Fruit fly (Drosophila melanogaster) whole organism, embryonic: ENCODE results near the gene TTLL5.

ENCODE experiments used
- Abd-B ChIP-seq: fragments of 200-800 bp; sonication (Bioruptor generic); optimal IDR thresholded peaks from 2 replicates; lab custom pipeline; 2018; ENCODE audit warnings: missing biosample characterization, mild to moderate bottlenecking, missing genetic modification characterization, moderate library complexity
- CG10209 ChIP-seq: fragments of 200-800 bp; sonication (Bioruptor generic); optimal IDR thresholded peaks from 3 replicates; lab custom pipeline; 2017; ENCODE audit warnings: missing biosample characterization, mild to moderate bottlenecking, missing genetic modification characterization, missing genetic modification reagents
- CG10267 ChIP-seq: fragments of 200-800 bp; sonication (Bioruptor generic); optimal IDR thresholded peaks from 2 replicates; lab custom pipeline; 2018; ENCODE audit warnings: missing biosample characterization, mild to moderate bottlenecking, missing genetic modification characterization, moderate library complexity
- CG11247 ChIP-seq: fragments of 200-800 bp; sonication (Bioruptor generic); IDR thresholded peaks from 2 replicates; pipeline ENCODE4 v1.3.6; 2022; ENCODE audit warnings: missing biosample characterization, missing genetic modification characterization
- CG12391 ChIP-seq: fragments of 200-800 bp; sonication (Bioruptor generic); optimal IDR thresholded peaks from 3 replicates; lab custom pipeline; 2018; ENCODE audit warnings: missing biosample characterization, mild to moderate bottlenecking, missing genetic modification characterization, moderate library complexity
- CG12769 ChIP-seq: fragments of 200-800 bp; sonication (Bioruptor generic); optimal IDR thresholded peaks from 2 replicates; lab custom pipeline; 2019; ENCODE audit warnings: missing biosample characterization, mild to moderate bottlenecking, missing genetic modification characterization, moderate library complexity
- CG13287 ChIP-seq: fragments of 200-800 bp; sonication (Bioruptor generic); IDR thresholded peaks from 2 replicates; pipeline ENCODE4 v1.3.6; 2022; ENCODE audit warnings: missing biosample characterization, missing genetic modification characterization; ENCODE audit not compliant: partially characterized antibody
- CG15514 ChIP-seq: fragments of 200-800 bp; sonication (Bioruptor generic); optimal IDR thresholded peaks from 3 replicates; lab custom pipeline; 2017; ENCODE audit warnings: missing biosample characterization, missing genetic modification characterization, mild to moderate bottlenecking, moderate library complexity, missing genetic modification reagents
- CG16813 ChIP-seq: fragments of 200-800 bp; sonication (Bioruptor generic); IDR thresholded peaks from 3 replicates; pipeline ENCODE4 v1.3.6; 2022; ENCODE audit warnings: missing biosample characterization, missing genetic modification characterization; ENCODE audit not compliant: partially characterized antibody
- CG17186 ChIP-seq: fragments of 200-800 bp; sonication (Bioruptor generic); optimal IDR thresholded peaks from 3 replicates; lab custom pipeline; 2017; ENCODE audit warnings: missing biosample characterization, missing genetic modification reagents, missing genetic modification characterization
- CG1792 ChIP-seq: fragments of 200-800 bp; sonication (Bioruptor generic); optimal IDR thresholded peaks from 2 replicates; lab custom pipeline; 2016; ENCODE audit warnings: missing biosample characterization, missing genetic modification characterization
- CG2120 ChIP-seq: fragments of 200-800 bp; sonication (Bioruptor generic); optimal IDR thresholded peaks from 3 replicates; lab custom pipeline; 2016; ENCODE audit warnings: missing biosample characterization, missing genetic modification characterization
- CG2129 ChIP-seq: fragments of 200-800 bp; sonication (Bioruptor generic); IDR thresholded peaks from 2 replicates; pipeline ENCODE4 v1.3.6; 2022; ENCODE audit warnings: missing biosample characterization, missing genetic modification characterization; ENCODE audit not compliant: partially characterized antibody
- CG30020 ChIP-seq: fragments of 200-800 bp; optimal IDR thresholded peaks from 2 replicates; lab custom pipeline; 2019; ENCODE audit warnings: missing biosample characterization, mild to moderate bottlenecking, missing genetic modification characterization, moderate library complexity
- CG34224 ChIP-seq: fragments of 200-800 bp; sonication (Bioruptor generic); IDR thresholded peaks from 3 replicates; pipeline ENCODE4 v1.3.6; 2022; ENCODE audit warnings: missing biosample characterization, missing genetic modification characterization; ENCODE audit not compliant: partially characterized antibody
- CG7963 ChIP-seq: fragments of 200-800 bp; sonication (Bioruptor generic); IDR thresholded peaks from 3 replicates; pipeline ENCODE4 v1.3.6; 2022; ENCODE audit warnings: missing biosample characterization, missing genetic modification characterization; ENCODE audit not compliant: partially characterized antibody
- CG8388 ChIP-seq: fragments of 200-800 bp; sonication (Bioruptor generic); optimal IDR thresholded peaks from 2 replicates; lab custom pipeline; 2019; ENCODE audit warnings: missing biosample characterization, mild to moderate bottlenecking, missing genetic modification characterization, moderate library complexity
- Dref ChIP-seq: fragments of 200-800 bp; sonication (Bioruptor generic); IDR thresholded peaks from 2 replicates; pipeline ENCODE4 v1.3.6; 2022; ENCODE audit warnings: missing biosample characterization, missing genetic modification characterization
- Ets65A ChIP-seq: fragments of 200-800 bp; sonication (Bioruptor generic); peaks from one replicate; lab custom pipeline; 2016; ENCODE audit warnings: missing biosample characterization, missing genetic modification characterization
- Ets97D ChIP-seq: fragments of 200-800 bp; sonication (Bioruptor generic); optimal IDR thresholded peaks from 3 replicates; lab custom pipeline; 2016; ENCODE audit warnings: missing biosample characterization, missing genetic modification characterization
- Fer2 ChIP-seq: fragments of 200-800 bp; sonication (Bioruptor generic); optimal IDR thresholded peaks from 2 replicates; lab custom pipeline; 2018; ENCODE audit warnings: missing biosample characterization, mild to moderate bottlenecking, missing genetic modification characterization, moderate library complexity
- Hand ChIP-seq: fragments of 200-800 bp; sonication (Bioruptor generic); optimal IDR thresholded peaks from 2 replicates; lab custom pipeline; 2017; ENCODE audit warnings: mild to moderate bottlenecking, missing biosample characterization, missing genetic modification reagents, missing genetic modification characterization
- MESR4 ChIP-seq: fragments of 200-800 bp; sonication (Bioruptor generic); optimal IDR thresholded peaks from 2 replicates; lab custom pipeline; 2018; ENCODE audit warnings: missing biosample characterization, mild to moderate bottlenecking, missing genetic modification characterization, moderate library complexity
- MTF-1 ChIP-seq: fragments of 200-800 bp; sonication (Bioruptor generic); optimal IDR thresholded peaks from 2 replicates; lab custom pipeline; 2018; ENCODE audit warnings: missing biosample characterization, mild to moderate bottlenecking, missing genetic modification characterization, borderline replicate concordance
- Opbp ChIP-seq: fragments of 200-800 bp; sonication (Bioruptor generic); IDR thresholded peaks from 3 replicates; pipeline ENCODE4 v1.3.6; 2022; ENCODE audit warnings: missing biosample characterization, missing genetic modification characterization; ENCODE audit not compliant: partially characterized antibody
- Sin3A ChIP-seq: fragments of >200 bp; optimal IDR thresholded peaks from 2 replicates; lab custom pipeline; 2018
- ab ChIP-seq: fragments of 200-800 bp; sonication (Bioruptor generic); optimal IDR thresholded peaks from 2 replicates; lab custom pipeline; 2016; ENCODE audit warnings: missing biosample characterization, missing genetic modification characterization
- abd-A ChIP-seq: fragments of 200-800 bp; sonication (Bioruptor generic); optimal IDR thresholded peaks from 3 replicates; lab custom pipeline; 2019; ENCODE audit warnings: missing biosample characterization, mild to moderate bottlenecking, missing genetic modification characterization, moderate library complexity
- ara ChIP-seq: fragments of 200-800 bp; sonication (Bioruptor generic); IDR thresholded peaks from 2 replicates; pipeline ENCODE4 v1.3.6; 2022; ENCODE audit warnings: missing biosample characterization, missing genetic modification characterization
- bsh ChIP-seq, 2 experiments: fragments of 200-800 bp; sonication (Bioruptor generic); optimal IDR thresholded peaks; 2 replicates each; lab custom pipeline; 2017 to 2018; ENCODE audit warnings: mild to moderate bottlenecking in 2 of 2, missing biosample characterization in 2 of 2, missing genetic modification characterization in 2 of 2, moderate library complexity in 1 of 2
- btn ChIP-seq: fragments of 200-800 bp; sonication (Bioruptor generic); optimal IDR thresholded peaks from 2 replicates; lab custom pipeline; 2016; ENCODE audit warnings: missing biosample characterization, missing genetic modification characterization
- chif ChIP-seq, 2 experiments: fragments of 200-800 bp; sonication (Bioruptor generic); optimal IDR thresholded peaks; 3 replicates each; lab custom pipeline; 2016; ENCODE audit warnings: missing biosample characterization in 2 of 2, missing genetic modification characterization in 2 of 2
- chm ChIP-seq: fragments of 200-800 bp; sonication (Bioruptor generic); IDR thresholded peaks from 2 replicates; pipeline ENCODE4 v1.3.6; 2022; ENCODE audit warnings: missing biosample characterization, missing genetic modification characterization
- en ChIP-seq: fragments of 200-800 bp; sonication (Bioruptor generic); optimal IDR thresholded peaks from 2 replicates; lab custom pipeline; 2016; ENCODE audit warnings: missing biosample characterization, missing genetic modification characterization
- gsb-n ChIP-seq: fragments of 200-800 bp; sonication (Bioruptor generic); optimal IDR thresholded peaks from 3 replicates; lab custom pipeline; 2018; ENCODE audit warnings: missing biosample characterization, mild to moderate bottlenecking, missing genetic modification characterization
- hb ChIP-seq: fragments of 200-800 bp; sonication (Bioruptor generic); IDR thresholded peaks from 3 replicates; pipeline ENCODE4 v1.3.6; 2022; ENCODE audit warnings: missing biosample characterization, missing genetic modification characterization; ENCODE audit not compliant: partially characterized antibody
- hkb ChIP-seq, 2 experiments: fragments of 200-800 bp in 1 of 2; fragments of >200 bp in 1 of 2; sonication (Bioruptor generic) in 1 of 2; IDR thresholded peaks in 1 of 2; optimal IDR thresholded peaks in 1 of 2; 2 replicates each; pipeline versions ENCODE4 v1.3.6 to Lab custom; 2017 to 2022; ENCODE audit warnings: missing biosample characterization in 1 of 2, missing genetic modification characterization in 1 of 2
- kah ChIP-seq: fragments of 200-800 bp; sonication (Bioruptor generic); optimal IDR thresholded peaks from 2 replicates; lab custom pipeline; 2018; ENCODE audit warnings: missing biosample characterization, mild to moderate bottlenecking, missing genetic modification characterization
- knrl ChIP-seq: fragments of 200-800 bp; sonication (Bioruptor generic); IDR thresholded peaks from 3 replicates; pipeline ENCODE4 v1.3.6; 2022; ENCODE audit warnings: missing biosample characterization, missing genetic modification characterization; ENCODE audit not compliant: partially characterized antibody
- lmd ChIP-seq: fragments of 200-800 bp; sonication (Bioruptor generic); IDR thresholded peaks from 2 replicates; pipeline ENCODE4 v1.3.6; 2022; ENCODE audit warnings: missing biosample characterization, missing genetic modification characterization
- lov ChIP-seq, 2 experiments: fragments of 200-800 bp in 1 of 2; fragments of >200 bp in 1 of 2; sonication (Bioruptor generic) in 1 of 2; IDR thresholded peaks in 1 of 2; optimal IDR thresholded peaks in 1 of 2; 2 replicates in 1 of 2; 3 replicates in 1 of 2; pipeline versions ENCODE4 v1.3.6 to Lab custom; 2017 to 2022; ENCODE audit warnings: missing biosample characterization in 1 of 2, missing genetic modification characterization in 1 of 2
- nmo ChIP-seq: fragments of 200-800 bp; sonication (Bioruptor generic); optimal IDR thresholded peaks from 2 replicates; lab custom pipeline; 2018; ENCODE audit warnings: missing biosample characterization, mild to moderate bottlenecking, missing genetic modification characterization, moderate library complexity
- pfk ChIP-seq: fragments of 200-800 bp; sonication (Bioruptor generic); optimal IDR thresholded peaks from 2 replicates; lab custom pipeline; 2018; ENCODE audit warnings: missing biosample characterization, mild to moderate bottlenecking, missing genetic modification characterization, moderate library complexity
- phol ChIP-seq: fragments of 200-800 bp; sonication (Bioruptor generic); optimal IDR thresholded peaks from 3 replicates; lab custom pipeline; 2018; ENCODE audit warnings: missing biosample characterization, mild to moderate bottlenecking, missing genetic modification characterization, moderate library complexity
- pita ChIP-seq: fragments of 200-800 bp; sonication (Bioruptor generic); optimal IDR thresholded peaks from 2 replicates; lab custom pipeline; 2017; ENCODE audit warnings: missing biosample characterization, mild to moderate bottlenecking, missing genetic modification characterization
- tna ChIP-seq: fragments of 200-800 bp; sonication (Bioruptor generic); IDR thresholded peaks from 2 replicates; pipeline ENCODE4 v1.3.6; 2022; ENCODE audit warnings: missing biosample characterization, missing genetic modification characterization; ENCODE audit not compliant: partially characterized antibody
- vfl ChIP-seq: fragments of 200-800 bp; sonication (Bioruptor generic); optimal IDR thresholded peaks from 2 replicates; lab custom pipeline; 2016; ENCODE audit warnings: missing biosample characterization, missing genetic modification characterization

The TTLL5 gene

dm6 chr3R:25127231-25127689, 4.5 kb upstream of the TTLL5 start, which contains the start of the genes Mocs2A, Mocs2B and Clbn:
Gene Mocs2A, minus strand, starts transcription at chr3R:25127359.
Gene Mocs2B, minus strand, starts transcription at chr3R:25127359.
Gene Clbn, plus strand, starts transcription at chr3R:25127502.
- TF ChIP-seq Fer2 (tag; lab: Kevin White, UChicago): no peak
- TF ChIP-seq CG30020: peak; percentile 80
- no peak for TF ChIP-seq CG1792 (GFP tag; lab: Kevin White, UChicago)
- TF ChIP-seq chif (GFP tag; optimal IDR thresholded peaks at IDR 0.05; lab: Kevin White, UChicago): no peak
- TF ChIP-seq CG7963 (GFP tag; lab: Robert Waterston, UW): peak; percentile 57; the same call in 1 of the 3 replicates
- no peak for TF ChIP-seq CG17186 (GFP tag; lab: Kevin White, UChicago)
- TF ChIP-seq CG12769 (tag; lab: Kevin White, UChicago): no peak
- TF ChIP-seq ara (GFP tag; lab: Robert Waterston, UW): no peak
- no peak for TF ChIP-seq en (GFP tag; lab: Kevin White, UChicago)
- TF ChIP-seq pfk (GFP tag; lab: Kevin White, UChicago): peak; percentile 91
- TF ChIP-seq Abd-B (GFP tag; lab: Kevin White, UChicago): no peak
- no peak for TF ChIP-seq gsb-n (tag; lab: Kevin White, UChicago)
- TF ChIP-seq lmd (GFP tag; lab: Robert Waterston, UW): no peak
- TF ChIP-seq CG15514: peak; percentile 39
- TF ChIP-seq CG13287 (GFP tag; lab: Robert Waterston, UW): peak; percentile 90
- TF ChIP-seq CG16813 (GFP tag; lab: Robert Waterston, UW): peak; percentile 82
- TF ChIP-seq ab (GFP tag; lab: Kevin White, UChicago): no peak
- TF ChIP-seq CG2120 (GFP tag; lab: Kevin White, UChicago): peak; percentile 11
- TF ChIP-seq MESR4: peak; percentile 70
- no peak for TF ChIP-seq vfl (GFP tag; lab: Kevin White, UChicago)
- TF ChIP-seq nmo (GFP tag; lab: Kevin White, UChicago): peak; percentile 14
- TF ChIP-seq CG34224 (GFP tag; lab: Robert Waterston, UW): peak; percentile 77
- no peak for TF ChIP-seq Hand (GFP tag; lab: Kevin White, UChicago)
- peak; percentile 39; the same call in 2 of the 3 replicates for TF ChIP-seq Opbp (GFP tag; lab: Robert Waterston, UW)
- no peak for TF ChIP-seq btn (GFP tag; lab: Kevin White, UChicago)
- peak; percentile 26; the same call in 1 of the 2 replicates for TF ChIP-seq tna (GFP tag; lab: Robert Waterston, UW)
- TF ChIP-seq lov (optimal IDR thresholded peaks at IDR 0.05; lab: Kevin White, UChicago): no peak
- TF ChIP-seq lov (GFP tag; IDR thresholded peaks at IDR 0.05; lab: Robert Waterston, UW): no peak
- peak; percentile 21 for TF ChIP-seq CG12391 (tag; lab: Kevin White, UChicago)
- peak; percentile 75 for TF ChIP-seq CG2129 (GFP tag; lab: Robert Waterston, UW)
- TF ChIP-seq MTF-1 (GFP tag; lab: Kevin White, UChicago): no peak
- TF ChIP-seq Ets65A (GFP tag; lab: Kevin White, UChicago): no peak
- TF ChIP-seq kah (GFP tag; lab: Kevin White, UChicago): peak; percentile 60
- no peak for TF ChIP-seq bsh (GFP tag; optimal IDR thresholded peaks at IDR 0.05; lab: Kevin White, UChicago)
- TF ChIP-seq hb: peak; percentile 59; the same call in 1 of the 3 replicates
- TF ChIP-seq CG8388: no peak
- TF ChIP-seq CG10267 (tag; lab: Kevin White, UChicago): peak; percentile 18
- TF ChIP-seq Ets97D (GFP tag; lab: Kevin White, UChicago): peak; percentile 38
- TF ChIP-seq pita: no peak
- peak; percentile 81 for TF ChIP-seq knrl (GFP tag; lab: Robert Waterston, UW)
- no peak for TF ChIP-seq hkb (optimal IDR thresholded peaks at IDR 0.05; lab: Kevin White, UChicago)
- no peak for TF ChIP-seq hkb (GFP tag; IDR thresholded peaks at IDR 0.05; lab: Robert Waterston, UW)
- TF ChIP-seq CG10209 (GFP tag; lab: Kevin White, UChicago): no peak
- TF ChIP-seq chm (GFP tag; lab: Robert Waterston, UW): no peak
- TF ChIP-seq Sin3A (lab: Kevin White, UChicago): no peak
- TF ChIP-seq phol: peak; percentile 9
- TF ChIP-seq abd-A: no peak
- TF ChIP-seq CG11247 (GFP tag; lab: Robert Waterston, UW): no peak
- TF ChIP-seq Dref (GFP tag; lab: Robert Waterston, UW): peak; percentile 73
